Worm (Caenorhabditis elegans) whole organism, mixed stage, embryonic: ENCODE measurements around the gene Y66D12A.8.

Experiments used
- M03D4.4 ChIP-seq: sonication (generic microtip); optimal IDR thresholded peaks from 2 replicates; lab custom pipeline; 2017; ENCODE audit warnings: mild to moderate bottlenecking, missing genetic modification characterization, missing compliant biosample characterization
- bed-3 ChIP-seq: fragments of 200-800 bp; sonication (Bioruptor generic); optimal IDR thresholded peaks from 3 replicates; lab custom pipeline; 2018; ENCODE audit warnings: mild to moderate bottlenecking, missing genetic modification characterization, moderate library complexity, missing compliant biosample characterization
- blmp-1 ChIP-seq: fragments of 150-350 bp; optimal IDR thresholded peaks from 2 replicates; lab custom pipeline; 2014; ENCODE audit warnings: missing biosample characterization, missing genetic modification characterization
- ceh-39 ChIP-seq: fragments of 150-350 bp; optimal IDR thresholded peaks from 2 replicates; lab custom pipeline; 2014; ENCODE audit warnings: missing biosample characterization, missing genetic modification characterization
- ceh-43 ChIP-seq: fragments of 200-800 bp; sonication (Bioruptor generic); optimal IDR thresholded peaks from 2 replicates; lab custom pipeline; 2018; ENCODE audit warnings: mild to moderate bottlenecking, missing genetic modification characterization, moderate library complexity, missing compliant biosample characterization
- ceh-83 ChIP-seq: fragments of 200-800 bp; sonication (Bioruptor generic); optimal IDR thresholded peaks from 2 replicates; lab custom pipeline; 2018; ENCODE audit warnings: mild to moderate bottlenecking, missing genetic modification characterization, missing compliant biosample characterization
- ces-1 ChIP-seq: fragments of 150-350 bp; optimal IDR thresholded peaks from 2 replicates; lab custom pipeline; 2014; ENCODE audit warnings: missing biosample characterization, missing genetic modification reagents, missing genetic modification characterization
- cnd-1 ChIP-seq: fragments of 200-800 bp; sonication (Bioruptor generic); optimal IDR thresholded peaks from 2 replicates; lab custom pipeline; 2018; ENCODE audit warnings: mild to moderate bottlenecking, missing genetic modification characterization, missing compliant biosample characterization
- drap-1 ChIP-seq: fragments of 200-800 bp; sonication (Bioruptor generic); optimal IDR thresholded peaks from 3 replicates; lab custom pipeline; 2018; ENCODE audit warnings: mild to moderate bottlenecking, missing genetic modification characterization, missing compliant biosample characterization
- elt-1 ChIP-seq: sonication (generic microtip); optimal IDR thresholded peaks from 2 replicates; lab custom pipeline; 2017; ENCODE audit warnings: missing genetic modification characterization, mild to moderate bottlenecking, missing compliant biosample characterization, antibody characterized with exemption, moderate library complexity, borderline replicate concordance; ENCODE audit not compliant: insufficient read depth
- elt-3 ChIP-seq: fragments of 150-350 bp; optimal IDR thresholded peaks from 2 replicates; lab custom pipeline; 2014; ENCODE audit warnings: missing biosample characterization, missing genetic modification characterization
- flh-1 ChIP-seq: fragments of 200-800 bp; sonication (Bioruptor generic); optimal IDR thresholded peaks from 2 replicates; lab custom pipeline; 2018; ENCODE audit warnings: mild to moderate bottlenecking, missing genetic modification characterization, moderate library complexity, missing compliant biosample characterization
- ham-2 ChIP-seq: fragments of 200-800 bp; sonication (Bioruptor generic); optimal IDR thresholded peaks from 2 replicates; lab custom pipeline; 2018; ENCODE audit warnings: mild to moderate bottlenecking, missing genetic modification characterization, missing compliant biosample characterization
- hlh-1 ChIP-seq: fragments of 150-350 bp; optimal IDR thresholded peaks from 2 replicates; lab custom pipeline; 2014; ENCODE audit warnings: missing biosample characterization, missing genetic modification reagents, missing genetic modification characterization
- lin-13 ChIP-seq: fragments of 150-350 bp; optimal IDR thresholded peaks from 2 replicates; lab custom pipeline; 2014; ENCODE audit warnings: missing biosample characterization, missing genetic modification characterization
- lin-32 ChIP-seq: fragments of 200-800 bp; sonication (Bioruptor generic); optimal IDR thresholded peaks from 2 replicates; lab custom pipeline; 2018; ENCODE audit warnings: mild to moderate bottlenecking, missing genetic modification characterization, missing compliant biosample characterization
- lsy-2 ChIP-seq: fragments of 150-350 bp; optimal IDR thresholded peaks from 2 replicates; lab custom pipeline; 2014; ENCODE audit warnings: missing biosample characterization, missing genetic modification characterization
- mab-5 ChIP-seq: fragments of 150-350 bp; optimal IDR thresholded peaks from 2 replicates; lab custom pipeline; 2014; ENCODE audit warnings: missing biosample characterization, missing genetic modification characterization
- mls-2 ChIP-seq: sonication (generic microtip); optimal IDR thresholded peaks from 2 replicates; lab custom pipeline; 2016; ENCODE audit warnings: mild to moderate bottlenecking, missing genetic modification characterization, moderate library complexity, missing compliant biosample characterization
- nhr-12 ChIP-seq: fragments of 150-350 bp; optimal IDR thresholded peaks from 2 replicates; lab custom pipeline; 2014; ENCODE audit warnings: missing biosample characterization, missing genetic modification characterization
- nhr-2 ChIP-seq: fragments of 150-350 bp; optimal IDR thresholded peaks from 2 replicates; lab custom pipeline; 2014; ENCODE audit warnings: missing biosample characterization, missing genetic modification characterization
- nhr-237 ChIP-seq: fragments of 150-350 bp; optimal IDR thresholded peaks from 2 replicates; lab custom pipeline; 2014; ENCODE audit warnings: missing biosample characterization, missing genetic modification characterization
- nhr-28 ChIP-seq: fragments of 150-350 bp; optimal IDR thresholded peaks from 2 replicates; lab custom pipeline; 2014; ENCODE audit warnings: missing biosample characterization, missing genetic modification characterization
- nhr-76 ChIP-seq: sonication (generic microtip); optimal IDR thresholded peaks from 2 replicates; lab custom pipeline; 2017; ENCODE audit warnings: missing biosample characterization, missing genetic modification characterization
- pha-4 ChIP-seq: fragments of 150-350 bp; optimal IDR thresholded peaks from 2 replicates; lab custom pipeline; 2018; ENCODE audit warnings: missing biosample characterization, missing genetic modification reagents, missing genetic modification characterization
- sem-2 ChIP-seq: fragments of 200-800 bp; sonication (Bioruptor generic); optimal IDR thresholded peaks from 2 replicates; lab custom pipeline; 2018; ENCODE audit warnings: mild to moderate bottlenecking, missing genetic modification characterization, missing compliant biosample characterization
- snpc-4 ChIP-seq: fragments of 150-350 bp; optimal IDR thresholded peaks from 2 replicates; lab custom pipeline; 2014; ENCODE audit warnings: missing biosample characterization, missing genetic modification characterization
- sptf-1 ChIP-seq: sonication (generic microtip); optimal IDR thresholded peaks from 2 replicates; lab custom pipeline; 2017; ENCODE audit warnings: mild to moderate bottlenecking, missing genetic modification characterization, moderate library complexity, missing compliant biosample characterization
- tbx-8 ChIP-seq: fragments of 200-800 bp; sonication (Bioruptor generic); optimal IDR thresholded peaks from 2 replicates; lab custom pipeline; 2018; ENCODE audit warnings: mild to moderate bottlenecking, missing genetic modification characterization, moderate library complexity, missing compliant biosample characterization
- unc-39 ChIP-seq: fragments of 150-350 bp; optimal IDR thresholded peaks from 2 replicates; lab custom pipeline; 2014; ENCODE audit warnings: missing biosample characterization, missing genetic modification characterization
- zip-8 ChIP-seq: fragments of 150-350 bp; optimal IDR thresholded peaks from 2 replicates; lab custom pipeline; 2014; ENCODE audit warnings: missing biosample characterization, missing genetic modification characterization
- ztf-11 ChIP-seq: fragments of 150-350 bp; optimal IDR thresholded peaks from 2 replicates; lab custom pipeline; 2014; ENCODE audit warnings: missing biosample characterization, missing genetic modification characterization

Y66D12A.8 gene

DNA sequence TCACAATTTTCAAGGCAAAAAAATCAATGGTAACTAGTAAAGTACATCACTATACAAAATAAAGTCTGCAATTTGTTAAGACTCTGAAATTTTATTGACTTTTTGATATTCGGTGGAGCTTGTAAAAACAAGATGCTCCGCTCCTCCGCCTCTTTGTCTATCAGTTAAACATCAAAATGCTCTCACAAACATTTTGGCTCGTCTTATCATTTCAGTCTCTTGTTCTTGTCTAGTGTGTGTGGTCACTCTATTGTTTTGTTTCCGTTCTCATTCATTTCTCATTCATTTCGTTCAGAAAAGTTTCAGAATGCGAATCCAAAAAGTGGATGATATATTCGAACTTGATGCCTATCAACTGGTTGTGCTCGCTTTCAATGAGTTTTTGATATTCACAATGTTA is 26.0 kb upstream of the Y66D12A.8 start, which contains the start of gene Y66D12A.13:
Gene Y66D12A.13 (plus strand): TSS at position 301 of the 400 bp plus-strand sequence.
- TF ChIP-seq snpc-4 (no peak), lin-32 (GFP tag; lab: Kevin White, UChicago) (no peak), ceh-83 (GFP tag; lab: Kevin White, UChicago) (no peak), ceh-39 (tag; lab: Kevin White, UChicago) (no peak), lsy-2 (tag; lab: Kevin White, UChicago) (no peak), tbx-8 (GFP tag; lab: Kevin White, UChicago) (no peak), zip-8 (tag; lab: Kevin White, UChicago) (no peak), ces-1 (no peak), ham-2 (GFP tag; lab: Kevin White, UChicago) (no peak), bed-3 (GFP tag; lab: Kevin White, UChicago) (no peak), elt-1 (tag; lab: Kevin White, UChicago) (no peak), unc-39 (no peak), nhr-2 (no peak), flh-1 (no peak), M03D4.4 (tag; lab: Kevin White, UChicago) (no peak), nhr-12 (tag; lab: Kevin White, UChicago) (no peak)

DNA sequence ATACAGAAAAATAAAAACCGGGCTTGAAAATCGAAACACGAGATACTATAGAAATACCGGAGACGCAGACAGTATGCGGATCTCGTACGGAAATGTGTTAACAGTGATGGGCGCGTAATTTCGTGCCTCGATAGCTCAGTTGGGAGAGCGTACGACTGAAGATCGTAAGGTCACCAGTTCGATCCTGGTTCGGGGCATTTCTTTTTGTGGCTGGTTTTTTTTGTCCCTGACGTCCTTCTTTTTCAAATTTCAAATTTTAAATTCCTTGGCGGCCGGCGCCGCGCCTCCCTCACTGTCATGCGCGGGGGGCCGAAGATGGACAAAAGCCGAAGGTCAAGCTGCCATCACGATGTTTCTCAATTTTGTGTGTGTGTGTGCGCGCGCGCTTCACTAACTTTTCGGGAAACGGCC is 19.3 kb upstream of the Y66D12A.8 start:
- TF ChIP-seq zip-8 (tag; lab: Kevin White, UChicago), result no peak
- TF ChIP-seq elt-3 (tag; lab: Kevin White, UChicago), result no peak
- no peak for TF ChIP-seq elt-1 (tag; lab: Kevin White, UChicago)
- no peak for TF ChIP-seq snpc-4
- no peak for TF ChIP-seq bed-3 (GFP tag; lab: Kevin White, UChicago)
- TF ChIP-seq pha-4 (tag; lab: Kevin White, UChicago), result no peak

DNA sequence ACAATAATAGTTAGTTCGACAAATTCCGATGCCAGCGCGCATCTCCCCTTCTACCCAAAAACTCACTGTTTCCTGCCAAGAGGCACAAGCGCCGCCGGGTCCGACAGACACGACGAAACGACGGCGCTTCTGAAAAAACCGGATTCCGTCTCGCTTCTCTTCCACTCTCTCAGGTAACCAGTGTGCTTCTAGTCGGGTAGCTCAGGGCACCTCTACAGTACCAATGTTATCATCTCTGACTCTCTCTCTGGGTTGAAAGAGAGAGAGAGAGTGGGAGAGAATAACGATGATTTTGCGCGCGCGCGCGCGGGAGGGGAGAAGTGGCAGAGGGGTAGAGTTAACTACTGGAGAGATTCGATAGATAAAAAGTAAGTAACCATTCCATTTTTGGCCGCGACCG is 17.2 kb upstream of the Y66D12A.8 start:
- TF ChIP-seq hlh-1 (tag; lab: Kevin White, UChicago) (no peak), ham-2 (GFP tag; lab: Kevin White, UChicago) (no peak), pha-4 (tag; lab: Kevin White, UChicago) (no peak), nhr-28 (tag; lab: Kevin White, UChicago) (no peak), mab-5 (no peak), sptf-1 (tag; lab: Kevin White, UChicago) (no peak)

DNA sequence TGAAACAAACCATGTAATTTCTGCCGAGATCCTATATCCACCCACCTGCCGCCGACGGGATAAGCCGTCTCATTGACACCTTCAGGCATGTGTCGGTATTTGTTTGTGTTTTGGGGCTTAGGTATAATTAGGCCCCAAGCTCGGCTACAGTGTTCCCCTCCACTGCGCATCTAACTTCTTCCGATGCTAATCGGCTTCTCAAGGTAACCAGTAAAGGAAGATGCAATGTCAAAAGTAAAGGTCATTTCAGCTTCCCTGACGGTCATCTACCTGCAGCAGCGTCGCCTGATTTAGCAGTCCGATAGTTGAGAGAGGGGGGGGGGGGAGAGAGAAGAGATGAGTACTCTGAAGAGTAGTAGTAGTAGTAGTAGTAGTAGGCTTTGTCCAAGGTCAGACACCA is 15.8 kb upstream of the Y66D12A.8 start:
- TF ChIP-seq flh-1 (no peak), ham-2 (GFP tag; lab: Kevin White, UChicago) (peak; percentile 87), unc-39 (no peak), elt-1 (tag; lab: Kevin White, UChicago) (peak; percentile 64), sptf-1 (tag; lab: Kevin White, UChicago) (peak; percentile 4), ceh-43 (peak; percentile 1), M03D4.4 (tag; lab: Kevin White, UChicago) (no peak)

DNA sequence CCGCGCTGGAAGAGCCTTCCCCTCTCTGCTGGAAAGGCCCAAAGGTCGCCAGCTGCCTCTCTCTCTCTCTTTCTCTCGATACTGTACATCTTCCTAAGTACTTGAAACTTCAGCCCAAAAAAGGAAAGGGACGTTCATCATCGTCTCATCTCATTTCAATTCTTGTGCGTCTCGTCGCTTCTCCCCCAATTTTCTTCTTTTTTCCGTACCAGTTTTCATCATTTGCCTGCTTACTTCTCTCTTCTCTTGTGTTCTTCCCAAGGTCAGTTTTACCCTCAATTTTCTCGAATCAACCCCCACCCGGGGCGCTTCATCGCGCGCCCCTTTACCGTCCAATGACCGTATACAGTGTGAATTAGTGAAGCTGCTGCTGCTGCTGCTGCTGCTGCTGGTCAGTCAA is 14.3 kb upstream of the Y66D12A.8 start:
- no peak for TF ChIP-seq blmp-1 (tag; lab: Kevin White, UChicago)
- no peak for TF ChIP-seq drap-1
- TF ChIP-seq ceh-43, result no peak
- no peak for TF ChIP-seq nhr-28 (tag; lab: Kevin White, UChicago)
- no peak for TF ChIP-seq pha-4 (tag; lab: Kevin White, UChicago)
- no peak for TF ChIP-seq hlh-1 (tag; lab: Kevin White, UChicago)
- no peak for TF ChIP-seq cnd-1
- no peak for TF ChIP-seq mls-2 (tag; lab: Kevin White, UChicago)
- TF ChIP-seq nhr-237, result no peak
- TF ChIP-seq ztf-11, result no peak
- TF ChIP-seq nhr-76, result no peak
- no peak for TF ChIP-seq ham-2 (GFP tag; lab: Kevin White, UChicago)
- no peak for TF ChIP-seq sem-2 (GFP tag; lab: Kevin White, UChicago)
- no peak for TF ChIP-seq zip-8 (tag; lab: Kevin White, UChicago)
- TF ChIP-seq ces-1, result no peak
- TF ChIP-seq lin-13, result no peak
